Worm (Caenorhabditis elegans) whole organism, L4 larva: ENCODE data around the gene T23C6.4.

Experiments
- D1046.2 ChIP-seq: fragments of 200-800 bp; sonication (Bioruptor generic); IDR thresholded peaks from 2 replicates; pipeline ENCODE4 v1.3.6; 2022; ENCODE audit warnings: missing genetic modification characterization, missing compliant biosample characterization
- F10B5.3 ChIP-seq: sonication (generic microtip); optimal IDR thresholded peaks from 2 replicates; lab custom pipeline; 2016; ENCODE audit warnings: mild to moderate bottlenecking, missing genetic modification characterization, missing compliant biosample characterization
- F37D6.2 ChIP-seq: sonication (generic microtip); optimal IDR thresholded peaks from 2 replicates; lab custom pipeline; 2016; ENCODE audit warnings: mild to moderate bottlenecking, missing genetic modification characterization, missing compliant biosample characterization
- T20F7.1 ChIP-seq: fragments of 200-800 bp; sonication (Bioruptor generic); optimal IDR thresholded peaks from 2 replicates; lab custom pipeline; 2018; ENCODE audit warnings: mild to moderate bottlenecking, missing genetic modification characterization, missing compliant biosample characterization
- T26A8.4 ChIP-seq: fragments of 200-800 bp; sonication (Bioruptor generic); IDR thresholded peaks from 2 replicates; pipeline ENCODE4 v1.3.6; 2022; ENCODE audit warnings: missing genetic modification characterization, missing compliant biosample characterization
- Y48G9A.11 ChIP-seq: fragments of 200-800 bp; sonication (Bioruptor generic); IDR thresholded peaks from 2 replicates; pipeline ENCODE4 v1.3.6; 2022; ENCODE audit warnings: missing genetic modification reagents, missing genetic modification characterization, missing compliant biosample characterization
- Y75B8A.6 ChIP-seq: fragments of 200-800 bp; sonication (Bioruptor generic); IDR thresholded peaks from 2 replicates; pipeline ENCODE4 v1.3.6; 2022; ENCODE audit warnings: missing genetic modification reagents, missing genetic modification characterization, missing compliant biosample characterization
- ZK337.2 ChIP-seq: fragments of 200-800 bp; sonication (Bioruptor generic); IDR thresholded peaks from 2 replicates; pipeline ENCODE4 v1.3.6; 2022; ENCODE audit warnings: missing genetic modification reagents, missing genetic modification characterization, missing compliant biosample characterization
- aha-1 ChIP-seq: fragments of 150-350 bp; peaks from one replicate; lab custom pipeline; 2014; ENCODE audit warnings: missing biosample characterization, missing genetic modification characterization
- aly-2 ChIP-seq: sonication (generic microtip); optimal IDR thresholded peaks from 2 replicates; lab custom pipeline; 2018; ENCODE audit warnings: missing biosample characterization, missing genetic modification characterization
- arid-1 ChIP-seq: fragments of 200-800 bp; sonication (Bioruptor generic); conservative IDR thresholded peaks from 2 replicates; pipeline ENCODE4 v1.3.6; 2022; ENCODE audit warnings: missing genetic modification reagents, missing genetic modification characterization, missing compliant biosample characterization
- attf-4 ChIP-seq: sonication (generic microtip); optimal IDR thresholded peaks from 3 replicates; lab custom pipeline; 2017; ENCODE audit warnings: missing biosample characterization, missing genetic modification characterization
- ceh-20 ChIP-seq: fragments of 200-800 bp; sonication (Bioruptor generic); IDR thresholded peaks from 2 replicates; pipeline ENCODE4 v1.3.6; 2022; ENCODE audit warnings: missing genetic modification reagents, missing genetic modification characterization, missing compliant biosample characterization
- ceh-62 ChIP-seq: sonication (generic microtip); optimal IDR thresholded peaks from 2 replicates; lab custom pipeline; 2017; ENCODE audit warnings: missing biosample characterization, missing genetic modification characterization
- ceh-82 ChIP-seq: sonication (generic microtip); optimal IDR thresholded peaks from 2 replicates; lab custom pipeline; 2017; ENCODE audit warnings: missing biosample characterization, missing genetic modification characterization
- daf-12 ChIP-seq: fragments of 150-350 bp; optimal IDR thresholded peaks from 2 replicates; lab custom pipeline; 2014; ENCODE audit warnings: missing biosample characterization, missing genetic modification reagents, missing genetic modification characterization
- duxl-1 ChIP-seq: sonication (generic microtip); optimal IDR thresholded peaks from 2 replicates; lab custom pipeline; 2016; ENCODE audit warnings: mild to moderate bottlenecking, missing genetic modification characterization, moderate library complexity, missing compliant biosample characterization; ENCODE audit not compliant: poor library complexity
- egl-27 ChIP-seq: sonication (generic microtip); optimal IDR thresholded peaks from 3 replicates; lab custom pipeline; 2017; ENCODE audit warnings: missing biosample characterization, missing genetic modification reagents, missing genetic modification characterization
- fos-1 ChIP-seq: fragments of 150-350 bp; optimal IDR thresholded peaks from 2 replicates; lab custom pipeline; 2014; ENCODE audit warnings: missing biosample characterization, missing genetic modification characterization
- jun-1 ChIP-seq: fragments of 150-350 bp; optimal IDR thresholded peaks from 2 replicates; lab custom pipeline; 2014; ENCODE audit warnings: missing biosample characterization, missing genetic modification reagents, missing genetic modification characterization
- lin-15B ChIP-seq: fragments of 150-350 bp; sonication (generic microtip); optimal IDR thresholded peaks from 3 replicates; lab custom pipeline; 2014; ENCODE audit warnings: missing biosample characterization, missing genetic modification characterization
- lin-29 ChIP-seq: fragments of 200-800 bp; sonication (Bioruptor generic); IDR thresholded peaks from 2 replicates; pipeline ENCODE4 v1.3.6; 2022; ENCODE audit warnings: missing genetic modification reagents, missing genetic modification characterization, missing compliant biosample characterization
- lir-3 ChIP-seq: sonication (generic microtip); optimal IDR thresholded peaks from 2 replicates; lab custom pipeline; 2016; ENCODE audit warnings: mild to moderate bottlenecking, missing genetic modification characterization, missing compliant biosample characterization
- lsy-2 ChIP-seq, 2 experiments: fragments of 150-350 bp in 1 of 2; sonication (generic microtip) in 1 of 2; optimal IDR thresholded peaks; 2 replicates each; lab custom pipeline; 2014 to 2017; ENCODE audit warnings: missing biosample characterization in 2 of 2, missing genetic modification characterization in 2 of 2
- mdl-1 ChIP-seq, 2 experiments: fragments of 150-350 bp in 1 of 2; sonication (generic microtip) in 1 of 2; optimal IDR thresholded peaks; 2 replicates each; lab custom pipeline; 2014 to 2017; ENCODE audit warnings: missing biosample characterization in 2 of 2, missing genetic modification characterization in 2 of 2
- mdt-29 ChIP-seq: fragments of 200-800 bp; sonication (Bioruptor generic); IDR thresholded peaks from 2 replicates; pipeline ENCODE4 v1.3.6; 2022; ENCODE audit warnings: missing genetic modification reagents, missing genetic modification characterization, missing compliant biosample characterization
- mxl-2 ChIP-seq: fragments of 200-800 bp; sonication (Bioruptor generic); conservative IDR thresholded peaks from 2 replicates; pipeline ENCODE4 v1.3.6; 2022; ENCODE audit warnings: missing genetic modification reagents, missing genetic modification characterization, missing compliant biosample characterization
- nhr-11 ChIP-seq: fragments of 150-350 bp; optimal IDR thresholded peaks from 2 replicates; lab custom pipeline; 2014; ENCODE audit warnings: missing biosample characterization, missing genetic modification characterization
- nhr-41 ChIP-seq: fragments of 200-800 bp; sonication (Bioruptor generic); IDR thresholded peaks from 2 replicates; pipeline ENCODE4 v1.3.6; 2022; ENCODE audit warnings: missing genetic modification reagents, missing genetic modification characterization, missing compliant biosample characterization
- nhr-77 ChIP-seq: fragments of 150-350 bp; optimal IDR thresholded peaks from 2 replicates; lab custom pipeline; 2014; ENCODE audit warnings: missing biosample characterization, missing genetic modification characterization
- pha-4 ChIP-seq, 2 experiments: fragments of 150-350 bp in 1 of 2; fragments of 200-800 bp in 1 of 2; sonication (Bioruptor generic) in 1 of 2; IDR thresholded peaks in 1 of 2; optimal IDR thresholded peaks in 1 of 2; 2 replicates each; pipeline versions ENCODE4 v1.3.6 to Lab custom; 2014 to 2022; ENCODE audit warnings: missing genetic modification characterization in 2 of 2, missing genetic modification reagents in 2 of 2, missing biosample characterization in 1 of 2, missing compliant biosample characterization in 1 of 2
- pqm-1 ChIP-seq: sonication (generic microtip); optimal IDR thresholded peaks from 2 replicates; lab custom pipeline; 2017; ENCODE audit warnings: missing biosample characterization, missing genetic modification characterization
- rbr-2 ChIP-seq: sonication (generic microtip); optimal IDR thresholded peaks from 2 replicates; lab custom pipeline; 2016; ENCODE audit warnings: missing genotype, missing genetic modification characterization, missing compliant biosample characterization
- sdz-12 ChIP-seq: fragments of 200-800 bp; sonication (Bioruptor generic); optimal IDR thresholded peaks from 2 replicates; lab custom pipeline; 2018; ENCODE audit warnings: mild to moderate bottlenecking, missing genetic modification characterization, missing compliant biosample characterization
- snpc-1.2 ChIP-seq: fragments of 200-800 bp; sonication (Bioruptor generic); IDR thresholded peaks from 2 replicates; pipeline ENCODE4 v1.3.6; 2022; ENCODE audit warnings: missing genetic modification reagents, missing genetic modification characterization, missing compliant biosample characterization
- spr-3 ChIP-seq: fragments of 200-800 bp; sonication (Bioruptor generic); optimal IDR thresholded peaks from 2 replicates; lab custom pipeline; 2018; ENCODE audit warnings: mild to moderate bottlenecking, missing genetic modification characterization, missing compliant biosample characterization
- unc-62 ChIP-seq, 3 experiments: fragments of 150-350 bp in 1 of 3; sonication (generic microtip); optimal IDR thresholded peaks in 2 of 3; peaks in 1 of 3; 1 replicate in 1 of 3; 2 replicates in 2 of 3; lab custom pipeline; 2014 to 2017; ENCODE audit warnings: missing biosample characterization in 3 of 3, missing genetic modification characterization in 3 of 3, missing genetic modification reagents in 3 of 3, missing genotype in 1 of 3
- zfp-3 ChIP-seq: fragments of 200-800 bp; sonication (Bioruptor generic); conservative IDR thresholded peaks from 2 replicates; pipeline ENCODE4 v1.3.6; 2022; ENCODE audit warnings: missing genetic modification reagents, missing genetic modification characterization, missing compliant biosample characterization
- ztf-11 ChIP-seq: fragments of 150-350 bp; optimal IDR thresholded peaks from 2 replicates; lab custom pipeline; 2014; ENCODE audit warnings: missing biosample characterization, missing genetic modification characterization

The T23C6.4 gene

ce11 chrX:17180135-17180534, 30.4 kb upstream of the T23C6.4 start:
- no peak for TF ChIP-seq rbr-2
- no peak for TF ChIP-seq pqm-1 (tag; lab: Kevin White, UChicago)
- peak; percentile 73 for TF ChIP-seq aha-1 (tag; lab: Kevin White, UChicago)
- TF ChIP-seq, all 104 proteins: peak for 1

- TF ChIP-seq snpc-1.2 (GFP tag; lab: Robert Waterston, UW) (no peak), Y48G9A.11 (GFP tag; lab: Robert Waterston, UW) (no peak), ceh-20 (GFP tag; lab: Robert Waterston, UW) (no peak)
- TF ChIP-seq, all 104 proteins: peak for 0
Observed at ce11 chrX:17178239-17178638, 28.5 kb upstream of the T23C6.4 start, which contains the start of gene B0302.2. Gene B0302.2, plus strand, starts transcription at chrX:17178539.

ce11 chrX:17176677-17177076, 26.9 kb upstream of the T23C6.4 start, which contains the start of gene B0302.4:
Gene B0302.4, minus strand, starts transcription at chrX:17176777.
- no peak for TF ChIP-seq spr-3 (GFP tag; lab: Kevin White, UChicago)
- TF ChIP-seq ceh-82 (tag; lab: Kevin White, UChicago), result no peak
- TF ChIP-seq duxl-1 (tag; lab: Kevin White, UChicago), result no peak
- TF ChIP-seq F10B5.3 (tag; lab: Kevin White, UChicago), result no peak
- no peak for TF ChIP-seq zfp-3 (GFP tag; lab: Robert Waterston, UW)
- no peak for TF ChIP-seq ceh-62
- no peak for TF ChIP-seq mdl-1 (tag; optimal IDR thresholded peaks at IDR 0.05; lab: Kevin White, UChicago)
- no peak for TF ChIP-seq pha-4 (GFP tag; IDR thresholded peaks at IDR 0.05; lab: Robert Waterston, UW)
- TF ChIP-seq pha-4 (tag; optimal IDR thresholded peaks at IDR 0.05; lab: Kevin White, UChicago), result no peak
- no peak for TF ChIP-seq nhr-77 (tag; lab: Kevin White, UChicago)
- no peak for TF ChIP-seq T20F7.1
- no peak for TF ChIP-seq ztf-11 (tag; lab: Kevin White, UChicago)
- no peak for TF ChIP-seq daf-12 (tag; lab: Kevin White, UChicago)
- no peak for TF ChIP-seq lir-3 (tag; lab: Kevin White, UChicago)

DNA sequence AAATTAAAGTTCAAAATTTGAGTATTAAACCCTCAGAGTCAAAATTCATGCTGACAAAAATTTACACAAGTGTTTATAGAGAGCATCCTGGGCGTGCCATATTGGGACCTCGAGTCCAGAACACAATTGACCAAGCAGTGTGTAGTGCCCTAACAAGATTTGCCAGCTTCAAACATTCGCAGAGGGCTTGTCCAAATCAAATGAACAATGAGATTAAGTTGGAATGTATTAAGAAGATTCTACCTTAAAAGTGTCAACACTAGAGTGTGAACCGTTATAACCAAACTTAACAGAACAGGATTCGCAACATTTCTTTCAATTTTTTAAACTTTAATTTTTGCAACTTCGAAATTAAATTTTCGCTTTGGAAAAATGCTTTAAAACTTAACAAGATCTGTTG, 20.7 kb upstream of the T23C6.4 start:
- TF ChIP-seq ZK337.2 (GFP tag; lab: Robert Waterston, UW), result no peak
- TF ChIP-seq nhr-11 (tag; lab: Kevin White, UChicago), result no peak
- TF ChIP-seq rbr-2, result no peak
- TF ChIP-seq Y75B8A.6, result no peak
- TF ChIP-seq mdt-29 (GFP tag; lab: Robert Waterston, UW), result no peak
- no peak for TF ChIP-seq sdz-12 (GFP tag; lab: Kevin White, UChicago)
- no peak for TF ChIP-seq F10B5.3 (tag; lab: Kevin White, UChicago)
- TF ChIP-seq mxl-2 (GFP tag; lab: Robert Waterston, UW), result no peak
- no peak for TF ChIP-seq D1046.2
- no peak for TF ChIP-seq egl-27 (tag; lab: Kevin White, UChicago)
- no peak for TF ChIP-seq zfp-3 (GFP tag; lab: Robert Waterston, UW)
- TF ChIP-seq fos-1 (tag; lab: Kevin White, UChicago), result no peak
- TF ChIP-seq F37D6.2, result no peak
- no peak for TF ChIP-seq arid-1 (GFP tag; lab: Robert Waterston, UW)
- no peak for TF ChIP-seq attf-4
- no peak for TF ChIP-seq aly-2
- no peak for TF ChIP-seq T26A8.4 (GFP tag; lab: Robert Waterston, UW)
- no peak for TF ChIP-seq ceh-62
- TF ChIP-seq mdl-1 (tag; optimal IDR thresholded peaks at IDR 0.05; lab: Kevin White, UChicago), result no peak
- TF ChIP-seq lsy-2 (tag; optimal IDR thresholded peaks at IDR 0.05; lab: Kevin White, UChicago), result no peak
- TF ChIP-seq, all 104 proteins: peak for 0

- no peak for TF ChIP-seq nhr-41 (GFP tag; lab: Robert Waterston, UW)
- TF ChIP-seq lin-29, result no peak
- TF ChIP-seq unc-62 (GFP tag; optimal IDR thresholded peaks at IDR 0.05 in 1 of 2; lab: Kevin White, UChicago), result peak in 1 of 2 experiments; percentile 97
- no peak for TF ChIP-seq unc-62 (tag; optimal IDR thresholded peaks at IDR 0.05; lab: Kevin White, UChicago)
- no peak for TF ChIP-seq lin-15B (tag; lab: Kevin White, UChicago)
- TF ChIP-seq jun-1, result no peak
- no peak for TF ChIP-seq zfp-3 (GFP tag; lab: Robert Waterston, UW)
Observed at ce11 chrX:17168086-17168485, 18.4 kb upstream of the T23C6.4 start.
